Worm (Caenorhabditis elegans) whole organism, dauer: ENCODE results near the gene F49H12.4.

Source experiments
- unc-62 ChIP-seq: sonication (generic microtip); optimal IDR thresholded peaks from 2 replicates; lab custom pipeline; 2017; ENCODE audit warnings: missing biosample characterization, missing genetic modification reagents, missing genetic modification characterization

F49H12.4 gene

ce11 chrX:2068294-2068693 is 11.3 kb upstream of the F49H12.4 start:
- TF ChIP-seq unc-62 (GFP tag; lab: Kevin White, UChicago) = no peak

- no peak for TF ChIP-seq unc-62 (GFP tag; lab: Kevin White, UChicago)
Observed at ce11 chrX:2070418-2070996, 9.1 kb upstream of the F49H12.4 start, which contains the start of gene acl-4. TSS of gene acl-4 (minus strand) at chrX:2070444.

- no peak for TF ChIP-seq unc-62 (GFP tag; lab: Kevin White, UChicago)
Observed at ce11 chrX:2071392-2072001, 8.1 kb upstream of the F49H12.4 start.

DNA sequence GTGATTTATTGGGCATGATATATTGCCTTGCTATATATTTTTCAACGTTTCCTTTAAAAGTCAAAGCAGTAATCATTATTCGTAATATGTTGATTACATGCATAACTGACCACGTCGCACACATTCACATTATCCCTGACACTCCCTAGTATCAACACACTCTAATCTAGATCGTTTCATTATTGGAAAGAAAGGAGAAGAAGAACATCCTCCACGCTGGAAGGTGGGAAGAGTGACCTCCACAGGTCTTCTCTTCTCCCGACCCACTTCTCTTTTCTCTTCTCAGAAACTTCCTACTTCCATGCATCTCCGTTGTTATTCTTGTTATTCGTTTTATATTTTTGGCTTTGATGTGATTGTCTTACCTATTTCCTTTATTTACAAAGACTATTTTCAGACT is 5.6 kb upstream of the F49H12.4 start, which contains the start of gene txdc-12.2:
Gene txdc-12.2, plus strand, starts transcription at position 396 of the 400 bp plus-strand sequence.
- no peak for TF ChIP-seq unc-62 (GFP tag; lab: Kevin White, UChicago)

DNA sequence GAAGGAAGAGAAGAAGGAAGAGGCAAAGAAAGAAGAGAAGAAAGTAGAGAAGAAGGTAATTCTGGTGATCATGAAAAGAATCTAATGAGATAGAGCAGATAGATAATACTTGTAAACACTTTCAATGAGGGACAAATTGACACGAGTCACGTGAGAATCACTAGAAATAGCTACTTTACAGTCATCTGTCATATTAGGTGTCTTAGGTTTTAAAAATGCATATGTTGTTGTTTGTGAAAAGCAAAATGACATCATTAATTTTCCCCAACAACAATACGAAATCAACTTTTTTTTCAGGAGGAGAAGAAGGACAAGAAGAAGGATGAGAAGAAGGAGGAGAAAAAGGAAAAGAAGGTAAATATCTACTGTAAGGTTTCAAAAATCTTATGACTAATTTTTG is 4.5 kb upstream of the F49H12.4 start:
- no peak for TF ChIP-seq unc-62 (GFP tag; lab: Kevin White, UChicago)

- TF ChIP-seq unc-62 (GFP tag; lab: Kevin White, UChicago) = no peak
Observed at ce11 chrX:2078822-2079221, 814 bp upstream of the F49H12.4 start.

- TF ChIP-seq unc-62 (GFP tag; lab: Kevin White, UChicago) = no peak
Observed at ce11 chrX:2084019-2084418, 4.4 kb downstream of the F49H12.4 start, which contains the start of gene F49H12.3. TSS of gene F49H12.3 (plus strand) at chrX:2084375.

- no peak for TF ChIP-seq unc-62 (GFP tag; lab: Kevin White, UChicago)
Observed at ce11 chrX:2084988-2085387, 5.4 kb downstream of the F49H12.4 start, which contains the start of gene F49H12.2. TSS of gene F49H12.2 (plus strand) at chrX:2085288.

ce11 chrX:2085494-2085893 is 5.9 kb downstream of the F49H12.4 start:
- no peak for TF ChIP-seq unc-62 (GFP tag; lab: Kevin White, UChicago)

ce11 chrX:2087716-2088115 is 8.1 kb downstream of the F49H12.4 start:
- TF ChIP-seq unc-62 (GFP tag; lab: Kevin White, UChicago) = no peak

- TF ChIP-seq unc-62 (GFP tag; lab: Kevin White, UChicago) = no peak
Observed at ce11 chrX:2089434-2089833, 9.8 kb downstream of the F49H12.4 start, which contains the start of gene lsy-2. TSS of gene lsy-2 (plus strand) at chrX:2089704.

ce11 chrX:2090493-2090892 is 10.9 kb downstream of the F49H12.4 start:
- TF ChIP-seq unc-62 (GFP tag; lab: Kevin White, UChicago) = no peak

DNA sequence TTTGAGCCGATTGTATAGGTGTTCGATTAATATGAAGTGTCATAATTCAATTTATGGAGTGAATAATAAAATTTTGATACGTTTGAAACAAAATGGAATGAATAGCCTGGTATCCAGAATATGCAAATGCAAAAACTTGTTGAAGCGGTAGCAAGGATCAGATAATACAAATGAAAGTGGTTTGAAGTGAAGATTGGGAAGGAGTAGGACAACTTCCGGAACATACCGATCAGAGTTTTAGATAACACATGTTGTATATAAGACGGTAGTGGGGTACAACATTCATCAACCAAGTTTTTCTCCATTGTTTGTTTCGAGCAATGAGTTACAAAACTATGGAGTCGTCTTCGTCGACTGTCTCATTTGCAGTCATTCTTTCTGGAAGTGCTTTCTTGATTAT is 13.5 kb downstream of the F49H12.4 start, which contains the start of gene col-164:
Gene col-164, plus strand, starts transcription at position 301 of the 400 bp plus-strand sequence.
- TF ChIP-seq unc-62 (GFP tag; lab: Kevin White, UChicago) = no peak

DNA sequence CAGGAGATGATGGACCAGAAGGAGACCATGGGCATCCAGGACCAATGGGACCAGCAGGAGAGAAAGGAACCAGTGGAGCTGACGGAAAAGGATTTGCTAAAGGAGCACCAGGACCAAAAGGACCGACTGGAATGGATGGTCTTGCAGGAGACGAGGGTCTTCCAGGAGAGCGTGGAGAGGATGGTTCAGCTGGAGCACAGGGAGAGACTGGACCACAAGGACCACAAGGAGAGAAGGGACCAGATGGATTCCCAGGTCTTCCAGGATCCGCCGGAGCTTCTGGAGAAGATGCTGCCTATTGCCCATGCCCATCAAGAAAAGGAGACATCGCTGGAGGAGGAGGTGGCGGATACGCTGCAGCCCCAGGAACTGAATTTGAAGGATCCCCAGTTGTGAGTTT is 14.5 kb downstream of the F49H12.4 start:
- no peak for TF ChIP-seq unc-62 (GFP tag; lab: Kevin White, UChicago)

- TF ChIP-seq unc-62 (GFP tag; lab: Kevin White, UChicago) = no peak
Observed at ce11 chrX:2096804-2097203, 17.2 kb downstream of the F49H12.4 start, which contains the start of gene T21D9.2. TSS of gene T21D9.2 (minus strand) at chrX:2096904.

ce11 chrX:2099002-2099401 is 19.4 kb downstream of the F49H12.4 start:
- no peak for TF ChIP-seq unc-62 (GFP tag; lab: Kevin White, UChicago)

DNA sequence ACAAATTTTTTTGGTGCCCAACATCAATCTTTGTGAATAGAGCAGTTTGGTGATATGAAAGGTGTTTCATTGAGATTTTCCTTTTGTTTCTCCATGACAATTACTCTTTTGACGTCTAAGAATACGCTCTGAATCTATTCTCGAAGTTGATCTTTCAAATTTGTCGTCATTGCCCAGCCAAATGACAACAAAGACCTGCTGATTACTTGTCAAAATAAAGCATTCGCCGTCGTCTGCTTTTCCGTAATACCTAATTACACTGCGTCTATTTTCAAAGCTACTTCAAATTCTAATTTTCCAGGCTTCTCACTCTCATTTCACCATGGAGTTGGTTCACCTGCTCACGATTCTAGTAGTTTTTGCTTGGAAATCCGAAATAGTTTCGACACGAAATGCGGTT is 25.7 kb downstream of the F49H12.4 start, which contains the start of gene F53B1.3:
Gene F53B1.3, plus strand, starts transcription at position 301 of the 400 bp plus-strand sequence.
- no peak for TF ChIP-seq unc-62 (GFP tag; lab: Kevin White, UChicago)
